Worm (Caenorhabditis elegans) whole organism, late embryonic: ENCODE measurements around the gene Y44A6C.2.
A peak's percentile ranks its signal among the peaks of the same experiment; 100 is the strongest.

Experiments
- hlh-6 ChIP-seq: sonication (generic microtip); optimal IDR thresholded peaks from 2 replicates; lab custom pipeline; 2016; ENCODE audit warnings: missing genotype, missing genetic modification characterization, missing compliant biosample characterization
- madf-2 ChIP-seq: sonication (generic microtip); optimal IDR thresholded peaks from 2 replicates; lab custom pipeline; 2017; ENCODE audit warnings: missing genetic modification characterization, missing compliant biosample characterization
- pqm-1 ChIP-seq: sonication (generic microtip); optimal IDR thresholded peaks from 2 replicates; lab custom pipeline; 2016; ENCODE audit warnings: missing genetic modification characterization, missing compliant biosample characterization

ce11 chrV:20693968-20694367 lies 28.1 kb upstream of the Y44A6C.2 start:
- TF ChIP-seq hlh-6: peak; percentile 62
- no peak for TF ChIP-seq pqm-1 (tag; lab: Kevin White, UChicago)
- peak; percentile 29 for TF ChIP-seq madf-2 (tag; lab: Kevin White, UChicago)
